Worm (Caenorhabditis elegans) whole organism, L4 larva: ENCODE data around the gene T23F6.3.

Experiments
- D1046.2 ChIP-seq: fragments of 200-800 bp; sonication (Bioruptor generic); IDR thresholded peaks from 2 replicates; pipeline ENCODE4 v1.3.6; 2022; ENCODE audit warnings: missing genetic modification characterization, missing compliant biosample characterization
- F10B5.3 ChIP-seq: sonication (generic microtip); optimal IDR thresholded peaks from 2 replicates; lab custom pipeline; 2016; ENCODE audit warnings: mild to moderate bottlenecking, missing genetic modification characterization, missing compliant biosample characterization
- F26F4.8 ChIP-seq: fragments of 200-800 bp; sonication (Bioruptor generic); conservative IDR thresholded peaks from 2 replicates; pipeline ENCODE4 v1.3.6; 2022; ENCODE audit warnings: missing genetic modification characterization, missing compliant biosample characterization
- F49E8.2 ChIP-seq: sonication (generic microtip); optimal IDR thresholded peaks from 2 replicates; lab custom pipeline; 2016; ENCODE audit warnings: missing compliant biosample characterization, mild to moderate bottlenecking, missing genetic modification characterization, borderline replicate concordance
- R02D3.7 ChIP-seq: fragments of 150-350 bp; sonication (generic microtip); optimal IDR thresholded peaks from 3 replicates; lab custom pipeline; 2014; ENCODE audit warnings: missing biosample characterization, missing genetic modification characterization
- T20F7.1 ChIP-seq: fragments of 200-800 bp; sonication (Bioruptor generic); optimal IDR thresholded peaks from 2 replicates; lab custom pipeline; 2018; ENCODE audit warnings: mild to moderate bottlenecking, missing genetic modification characterization, missing compliant biosample characterization
- Y5F2A.4 ChIP-seq: fragments of 200-800 bp; sonication (Bioruptor generic); optimal IDR thresholded peaks from 2 replicates; lab custom pipeline; 2018; ENCODE audit warnings: mild to moderate bottlenecking, missing genetic modification characterization, missing compliant biosample characterization
- Y75B8A.6 ChIP-seq: fragments of 200-800 bp; sonication (Bioruptor generic); IDR thresholded peaks from 2 replicates; pipeline ENCODE4 v1.3.6; 2022; ENCODE audit warnings: missing genetic modification reagents, missing genetic modification characterization, missing compliant biosample characterization
- ZK546.5 ChIP-seq, 2 experiments: sonication (generic microtip); optimal IDR thresholded peaks; 2 replicates each; lab custom pipeline; 2017; ENCODE audit warnings: missing biosample characterization in 2 of 2, missing genetic modification characterization in 2 of 2
- aha-1 ChIP-seq: fragments of 150-350 bp; peaks from one replicate; lab custom pipeline; 2014; ENCODE audit warnings: missing biosample characterization, missing genetic modification characterization
- ceh-20 ChIP-seq: fragments of 200-800 bp; sonication (Bioruptor generic); IDR thresholded peaks from 2 replicates; pipeline ENCODE4 v1.3.6; 2022; ENCODE audit warnings: missing genetic modification reagents, missing genetic modification characterization, missing compliant biosample characterization
- ceh-28 ChIP-seq: fragments of 150-350 bp; optimal IDR thresholded peaks from 2 replicates; lab custom pipeline; 2014; ENCODE audit warnings: missing biosample characterization, missing genetic modification reagents, missing genetic modification characterization
- ceh-44 ChIP-seq: fragments of 200-800 bp; sonication (Bioruptor generic); IDR thresholded peaks from 2 replicates; pipeline ENCODE4 v1.3.6; 2022; ENCODE audit warnings: missing genetic modification reagents, missing genetic modification characterization, missing compliant biosample characterization
- cey-2 ChIP-seq: sonication (generic microtip); optimal IDR thresholded peaks from 3 replicates; lab custom pipeline; 2017; ENCODE audit warnings: missing genetic modification characterization, mild to moderate bottlenecking, missing compliant biosample characterization, antibody characterized with exemption, borderline replicate concordance; ENCODE audit not compliant: insufficient read depth
- daf-16 ChIP-seq, 3 experiments: sonication (generic microtip); optimal IDR thresholded peaks; 2 replicates each; lab custom pipeline; 2016 to 2017; ENCODE audit warnings: missing genetic modification characterization in 3 of 3, missing genetic modification reagents in 3 of 3, mild to moderate bottlenecking in 2 of 3, missing compliant biosample characterization in 2 of 3, missing biosample characterization in 1 of 3, moderate library complexity in 1 of 3
- dmd-6 ChIP-seq: fragments of 200-800 bp; sonication (Bioruptor generic); IDR thresholded peaks from 2 replicates; pipeline ENCODE4 v1.3.6; 2022; ENCODE audit warnings: missing genetic modification reagents, missing genetic modification characterization, missing compliant biosample characterization
- dmd-9 ChIP-seq: fragments of 200-800 bp; sonication (Bioruptor generic); IDR thresholded peaks from 2 replicates; pipeline ENCODE4 v1.3.6; 2022; ENCODE audit warnings: missing genetic modification reagents, missing genetic modification characterization, missing compliant biosample characterization
- dve-1 ChIP-seq: sonication (generic microtip); optimal IDR thresholded peaks from 2 replicates; lab custom pipeline; 2017; ENCODE audit warnings: antibody characterized with exemption, mild to moderate bottlenecking, missing genetic modification characterization, missing compliant biosample characterization; ENCODE audit not compliant: insufficient read depth
- hlh-11 ChIP-seq: fragments of 200-800 bp; sonication (Bioruptor generic); optimal IDR thresholded peaks from 2 replicates; lab custom pipeline; 2018; ENCODE audit warnings: mild to moderate bottlenecking, missing genetic modification characterization, missing compliant biosample characterization
- hlh-30 ChIP-seq: sonication (generic microtip); optimal IDR thresholded peaks from 2 replicates; lab custom pipeline; 2017; ENCODE audit warnings: antibody characterized with exemption, mild to moderate bottlenecking, missing genetic modification characterization, missing compliant biosample characterization; ENCODE audit not compliant: insufficient read depth
- jun-1 ChIP-seq: fragments of 150-350 bp; optimal IDR thresholded peaks from 2 replicates; lab custom pipeline; 2014; ENCODE audit warnings: missing biosample characterization, missing genetic modification reagents, missing genetic modification characterization
- lin-1 ChIP-seq: fragments of 200-800 bp; sonication (Bioruptor generic); IDR thresholded peaks from 2 replicates; pipeline ENCODE4 v1.3.6; 2022; ENCODE audit warnings: missing genetic modification reagents, missing genetic modification characterization, missing compliant biosample characterization
- lin-39 ChIP-seq: fragments of 150-350 bp; optimal IDR thresholded peaks from 2 replicates; lab custom pipeline; 2014; ENCODE audit warnings: missing biosample characterization, missing genetic modification reagents, missing genetic modification characterization
- lir-3 ChIP-seq: sonication (generic microtip); optimal IDR thresholded peaks from 2 replicates; lab custom pipeline; 2016; ENCODE audit warnings: mild to moderate bottlenecking, missing genetic modification characterization, missing compliant biosample characterization
- lsy-2 ChIP-seq, 2 experiments: fragments of 150-350 bp in 1 of 2; sonication (generic microtip) in 1 of 2; optimal IDR thresholded peaks; 2 replicates each; lab custom pipeline; 2014 to 2017; ENCODE audit warnings: missing biosample characterization in 2 of 2, missing genetic modification characterization in 2 of 2
- madf-9 ChIP-seq: fragments of 200-800 bp; sonication (Bioruptor generic); conservative IDR thresholded peaks from 2 replicates; pipeline ENCODE4 v1.3.6; 2022; ENCODE audit warnings: missing genetic modification reagents, missing genetic modification characterization, missing compliant biosample characterization
- mdl-1 ChIP-seq, 2 experiments: fragments of 150-350 bp in 1 of 2; sonication (generic microtip) in 1 of 2; optimal IDR thresholded peaks; 2 replicates each; lab custom pipeline; 2014 to 2017; ENCODE audit warnings: missing biosample characterization in 2 of 2, missing genetic modification characterization in 2 of 2
- mdt-29 ChIP-seq: fragments of 200-800 bp; sonication (Bioruptor generic); IDR thresholded peaks from 2 replicates; pipeline ENCODE4 v1.3.6; 2022; ENCODE audit warnings: missing genetic modification reagents, missing genetic modification characterization, missing compliant biosample characterization
- mes-2 ChIP-seq: sonication (generic microtip); optimal IDR thresholded peaks from 2 replicates; lab custom pipeline; 2016; ENCODE audit warnings: missing genotype, mild to moderate bottlenecking, missing genetic modification characterization, missing compliant biosample characterization; ENCODE audit not compliant: poor library complexity, severe bottlenecking
- mxl-3 ChIP-seq: fragments of 200-800 bp; sonication (Bioruptor generic); optimal IDR thresholded peaks from 2 replicates; lab custom pipeline; 2018; ENCODE audit warnings: mild to moderate bottlenecking, missing genetic modification characterization, missing compliant biosample characterization
- nhr-10 ChIP-seq: fragments of 150-350 bp; optimal IDR thresholded peaks from 2 replicates; lab custom pipeline; 2014; ENCODE audit warnings: missing biosample characterization, missing genetic modification characterization
- nhr-102 ChIP-seq: sonication (generic microtip); optimal IDR thresholded peaks from 2 replicates; lab custom pipeline; 2016; ENCODE audit warnings: mild to moderate bottlenecking, missing genetic modification characterization, moderate library complexity, missing compliant biosample characterization
- nhr-25 ChIP-seq: sonication (generic microtip); optimal IDR thresholded peaks from 2 replicates; lab custom pipeline; 2017; ENCODE audit warnings: missing genetic modification characterization, mild to moderate bottlenecking, missing compliant biosample characterization, antibody characterized with exemption, moderate library complexity, borderline replicate concordance; ENCODE audit not compliant: insufficient read depth
- nhr-28 ChIP-seq: fragments of 150-350 bp; optimal IDR thresholded peaks from 2 replicates; lab custom pipeline; 2014; ENCODE audit warnings: missing biosample characterization, missing genetic modification characterization
- nhr-41 ChIP-seq: fragments of 200-800 bp; sonication (Bioruptor generic); IDR thresholded peaks from 2 replicates; pipeline ENCODE4 v1.3.6; 2022; ENCODE audit warnings: missing genetic modification reagents, missing genetic modification characterization, missing compliant biosample characterization
- nhr-42 ChIP-seq: fragments of 200-800 bp; sonication (Bioruptor generic); IDR thresholded peaks from 2 replicates; pipeline ENCODE4 v1.3.6; 2022; ENCODE audit warnings: missing genetic modification characterization, missing compliant biosample characterization
- nhr-48 ChIP-seq: sonication (generic microtip); optimal IDR thresholded peaks from 2 replicates; lab custom pipeline; 2016; ENCODE audit warnings: mild to moderate bottlenecking, missing genetic modification characterization, missing compliant biosample characterization
- nhr-6 ChIP-seq: fragments of 150-350 bp; optimal IDR thresholded peaks from 2 replicates; lab custom pipeline; 2014; ENCODE audit warnings: missing biosample characterization, missing genetic modification characterization
- nhr-76 ChIP-seq: fragments of 150-350 bp; optimal IDR thresholded peaks from 2 replicates; lab custom pipeline; 2014; ENCODE audit warnings: missing biosample characterization, missing genetic modification characterization
- nhr-77 ChIP-seq: fragments of 150-350 bp; optimal IDR thresholded peaks from 2 replicates; lab custom pipeline; 2014; ENCODE audit warnings: missing biosample characterization, missing genetic modification characterization
- pha-4 ChIP-seq, 2 experiments: fragments of 150-350 bp in 1 of 2; fragments of 200-800 bp in 1 of 2; sonication (Bioruptor generic) in 1 of 2; IDR thresholded peaks in 1 of 2; optimal IDR thresholded peaks in 1 of 2; 2 replicates each; pipeline versions ENCODE4 v1.3.6 to Lab custom; 2014 to 2022; ENCODE audit warnings: missing genetic modification characterization in 2 of 2, missing genetic modification reagents in 2 of 2, missing biosample characterization in 1 of 2, missing compliant biosample characterization in 1 of 2
- pqm-1 ChIP-seq: sonication (generic microtip); optimal IDR thresholded peaks from 2 replicates; lab custom pipeline; 2017; ENCODE audit warnings: missing biosample characterization, missing genetic modification characterization
- saeg-2 ChIP-seq: fragments of 200-800 bp; sonication (Bioruptor generic); IDR thresholded peaks from 2 replicates; pipeline ENCODE4 v1.3.6; 2022; ENCODE audit warnings: missing genetic modification reagents, missing genetic modification characterization, missing compliant biosample characterization
- set-16 ChIP-seq: fragments of 200-800 bp; sonication (Bioruptor generic); IDR thresholded peaks from 2 replicates; pipeline ENCODE4 v1.3.6; 2022; ENCODE audit warnings: missing genetic modification reagents, missing genetic modification characterization, missing compliant biosample characterization
- tag-97 ChIP-seq: fragments of 200-800 bp; sonication (Bioruptor generic); IDR thresholded peaks from 2 replicates; pipeline ENCODE4 v1.3.6; 2022; ENCODE audit warnings: missing genetic modification characterization, missing compliant biosample characterization
- tra-1 ChIP-seq: fragments of 200-800 bp; sonication (Bioruptor generic); IDR thresholded peaks from 2 replicates; pipeline ENCODE4 v1.3.6; 2022; ENCODE audit warnings: missing genetic modification reagents, missing genetic modification characterization, missing compliant biosample characterization
- zag-1 ChIP-seq: fragments of 150-350 bp; optimal IDR thresholded peaks from 2 replicates; lab custom pipeline; 2014; ENCODE audit warnings: missing biosample characterization, missing genetic modification characterization
- zip-2 ChIP-seq: fragments of 150-350 bp; optimal IDR thresholded peaks from 2 replicates; lab custom pipeline; 2014; ENCODE audit warnings: missing biosample characterization, missing genetic modification characterization
- ztf-7 ChIP-seq: fragments of 150-350 bp; optimal IDR thresholded peaks from 2 replicates; lab custom pipeline; 2014; ENCODE audit warnings: missing biosample characterization, missing genetic modification characterization

Gene T23F6.3

ce11 chrIV:12715947-12716382 is 8.6 kb downstream of the T23F6.3 start:
- peak; percentile 93 for TF ChIP-seq nhr-28 (tag; lab: Kevin White, UChicago)
- TF ChIP-seq aha-1 (tag; lab: Kevin White, UChicago), result no peak
- no peak for TF ChIP-seq F49E8.2 (tag; lab: Kevin White, UChicago)
- TF ChIP-seq D1046.2, result no peak
- no peak for TF ChIP-seq nhr-6 (tag; lab: Kevin White, UChicago)
- 0 out of 2 replicates have a peak, but pooled peaks have one; percentile 23 for TF ChIP-seq nhr-42 (GFP tag; lab: Robert Waterston, UW)
- TF ChIP-seq nhr-25 (tag; lab: Kevin White, UChicago), result peak; percentile 48
- TF ChIP-seq madf-9, result no peak
- no peak for TF ChIP-seq zip-2 (tag; lab: Kevin White, UChicago)
- no peak for TF ChIP-seq ZK546.5 (tag; optimal IDR thresholded peaks at IDR 0.05; lab: Kevin White, UChicago)
- peak; percentile 19 for TF ChIP-seq nhr-102 (tag; lab: Kevin White, UChicago)
- TF ChIP-seq hlh-11 (tag; lab: Kevin White, UChicago), result peak; percentile 87
- TF ChIP-seq pha-4 (GFP tag; IDR thresholded peaks at IDR 0.05; lab: Robert Waterston, UW), result no peak
- no peak for TF ChIP-seq pha-4 (tag; optimal IDR thresholded peaks at IDR 0.05; lab: Kevin White, UChicago)
- TF ChIP-seq nhr-10 (tag; lab: Kevin White, UChicago), result peak; percentile 66
- 0 out of 2 replicates have a peak, but pooled peaks have one; percentile 29 for TF ChIP-seq nhr-41
- TF ChIP-seq dve-1 (tag; lab: Kevin White, UChicago), result peak; percentile 71
- TF ChIP-seq lin-39, result no peak
- peak; percentile 67 for TF ChIP-seq dmd-6 (GFP tag; lab: Robert Waterston, UW)
- no peak for TF ChIP-seq saeg-2 (GFP tag; lab: Robert Waterston, UW)
- TF ChIP-seq tra-1 (GFP tag; lab: Robert Waterston, UW), result peak; percentile 84
- peak; percentile 44 for TF ChIP-seq pqm-1
- TF ChIP-seq set-16 (GFP tag; lab: Robert Waterston, UW), result no peak
- no peak for TF ChIP-seq jun-1 (tag; lab: Kevin White, UChicago)
- peak; percentile 78 for TF ChIP-seq mxl-3 (GFP tag; lab: Kevin White, UChicago)
- peak; percentile 45 for TF ChIP-seq nhr-48
- TF ChIP-seq F10B5.3 (tag; lab: Kevin White, UChicago), result no peak
- TF ChIP-seq nhr-77 (tag; lab: Kevin White, UChicago), result peak; percentile 40
- TF ChIP-seq tag-97 (GFP tag; lab: Robert Waterston, UW), result no peak
- no peak for TF ChIP-seq R02D3.7 (tag; lab: Kevin White, UChicago)
- no peak for TF ChIP-seq mes-2 (tag; lab: Kevin White, UChicago)
- TF ChIP-seq Y75B8A.6 (GFP tag; lab: Robert Waterston, UW), result no peak
- no peak for TF ChIP-seq nhr-76 (tag; lab: Kevin White, UChicago)
- no peak for TF ChIP-seq ztf-7 (tag; lab: Kevin White, UChicago)
- TF ChIP-seq T20F7.1 (GFP tag; lab: Kevin White, UChicago), result peak; percentile 56
- no peak for TF ChIP-seq Y5F2A.4 (GFP tag; lab: Kevin White, UChicago)
- no peak for TF ChIP-seq dmd-9 (GFP tag; lab: Robert Waterston, UW)
- TF ChIP-seq cey-2 (tag; lab: Kevin White, UChicago), result peak; percentile 69
- peak in 1 of 2 experiments; percentile 65 for TF ChIP-seq lsy-2 (tag; optimal IDR thresholded peaks at IDR 0.05; lab: Kevin White, UChicago)
- TF ChIP-seq lir-3, result no peak
- no peak for TF ChIP-seq lin-1 (GFP tag; lab: Robert Waterston, UW)
- no peak for TF ChIP-seq F26F4.8 (GFP tag; lab: Robert Waterston, UW)
- no peak for TF ChIP-seq zag-1 (tag; lab: Kevin White, UChicago)
- no peak for TF ChIP-seq ceh-44 (GFP tag; lab: Robert Waterston, UW)
- TF ChIP-seq ceh-20 (GFP tag; lab: Robert Waterston, UW), result 0 out of 2 replicates have a peak, but pooled peaks have one; percentile 36
- peak; percentile 88 for TF ChIP-seq hlh-30 (tag; lab: Kevin White, UChicago)
- TF ChIP-seq daf-16 (GFP tag; optimal IDR thresholded peaks at IDR 0.05; lab: Kevin White, UChicago), result no peak
- TF ChIP-seq daf-16 (tag; optimal IDR thresholded peaks at IDR 0.05; lab: Kevin White, UChicago), result peak; percentile 76
- peak; percentile 47; the same call in 1 of the 2 replicates for TF ChIP-seq mdt-29
- no peak for TF ChIP-seq ceh-28
- TF ChIP-seq mdl-1 (tag; optimal IDR thresholded peaks at IDR 0.05; lab: Kevin White, UChicago), result peak; percentile 15 to 86
